Fruit fly (Drosophila melanogaster) whole organism, wandering third instar larva: ENCODE results near the gene GstD2.
A peak's percentile ranks its signal among the peaks of the same experiment; 100 is the strongest.

Experiments used
- Abd-B ChIP-seq: fragments of >200 bp; optimal IDR thresholded peaks from 2 replicates; lab custom pipeline; 2017; ENCODE audit warnings: missing biosample characterization, missing genetic modification characterization
- CG32264 ChIP-seq: fragments of 200-800 bp; sonication (Bioruptor generic); optimal IDR thresholded peaks from 2 replicates; lab custom pipeline; 2016; ENCODE audit warnings: missing biosample characterization, missing genetic modification characterization
- CG9705 ChIP-seq: fragments of 200-800 bp; sonication (Bioruptor generic); optimal IDR thresholded peaks from 2 replicates; lab custom pipeline; 2018; ENCODE audit warnings: missing biosample characterization, mild to moderate bottlenecking, missing genetic modification characterization
- CrebA ChIP-seq: fragments of 200-800 bp; sonication (Bioruptor generic); optimal IDR thresholded peaks from 2 replicates; lab custom pipeline; 2016; ENCODE audit warnings: missing biosample characterization, mild to moderate bottlenecking, missing genetic modification characterization, borderline replicate concordance
- Dfd ChIP-seq: fragments of >200 bp; optimal IDR thresholded peaks from 2 replicates; lab custom pipeline; 2017; ENCODE audit warnings: missing biosample characterization, missing genetic modification characterization
- Dif ChIP-seq: fragments of 200-275, 200-300 bp; sonication (Bioruptor generic); optimal IDR thresholded peaks from 2 replicates; lab custom pipeline; 2018; ENCODE audit warnings: missing biosample characterization, missing genetic modification characterization; ENCODE audit not compliant: partially characterized antibody
- GATAd ChIP-seq: sonication (Bioruptor generic); optimal IDR thresholded peaks from 2 replicates; lab custom pipeline; 2016; ENCODE audit warnings: missing biosample characterization, missing genetic modification characterization
- HLH106 ChIP-seq: fragments of 200-800 bp; optimal IDR thresholded peaks from 3 replicates; lab custom pipeline; 2019; ENCODE audit warnings: missing biosample characterization, mild to moderate bottlenecking, missing genetic modification characterization, moderate library complexity
- Hnf4 ChIP-seq: fragments of 200-800 bp; sonication (Bioruptor generic); optimal IDR thresholded peaks from 2 replicates; lab custom pipeline; 2016; ENCODE audit warnings: missing biosample characterization, mild to moderate bottlenecking, missing genetic modification characterization
- Hr78 ChIP-seq: fragments of >200 bp; optimal IDR thresholded peaks from 2 replicates; lab custom pipeline; 2017; ENCODE audit warnings: missing biosample characterization, missing genetic modification characterization
- Hr83 ChIP-seq: fragments of 200-300 bp; sonication (Bioruptor generic); optimal IDR thresholded peaks from 2 replicates; lab custom pipeline; 2016; ENCODE audit warnings: missing biosample characterization, mild to moderate bottlenecking, missing genetic modification characterization, moderate library complexity; ENCODE audit not compliant: poor library complexity, severe bottlenecking
- Jra ChIP-seq: sonication (Bioruptor generic); optimal IDR thresholded peaks from 2 replicates; lab custom pipeline; 2016; ENCODE audit warnings: missing biosample characterization, missing genetic modification characterization
- Mio ChIP-seq: sonication (Bioruptor generic); optimal IDR thresholded peaks from 2 replicates; lab custom pipeline; 2016; ENCODE audit warnings: missing biosample characterization, missing genetic modification characterization
- Myc ChIP-seq: fragments of >200 bp; optimal IDR thresholded peaks from 2 replicates; lab custom pipeline; 2017
- OdsH ChIP-seq: fragments of 200-800 bp; sonication (Bioruptor generic); optimal IDR thresholded peaks from 2 replicates; lab custom pipeline; 2016; ENCODE audit warnings: missing biosample characterization, mild to moderate bottlenecking, missing genetic modification characterization
- Rel ChIP-seq, 2 experiments: fragments of 200-800 bp; sonication (Bioruptor generic) in 1 of 2; optimal IDR thresholded peaks; 2 replicates in 1 of 2; 3 replicates in 1 of 2; lab custom pipeline; 2016 to 2019; ENCODE audit warnings: mild to moderate bottlenecking in 2 of 2, missing biosample characterization in 2 of 2, missing genetic modification characterization in 2 of 2, moderate library complexity in 1 of 2
- Sp1 ChIP-seq: fragments of 200-800 bp; sonication (Bioruptor generic); optimal IDR thresholded peaks from 3 replicates; lab custom pipeline; 2019; ENCODE audit warnings: missing biosample characterization, mild to moderate bottlenecking, missing genetic modification characterization, moderate library complexity
- br ChIP-seq: fragments of 200-800 bp; sonication (Bioruptor generic); optimal IDR thresholded peaks from 2 replicates; lab custom pipeline; 2016; ENCODE audit warnings: missing biosample characterization, missing genetic modification characterization
- brk ChIP-seq: fragments of 200-800 bp; sonication (Bioruptor generic); optimal IDR thresholded peaks from 2 replicates; lab custom pipeline; 2016; ENCODE audit warnings: missing biosample characterization, mild to moderate bottlenecking, missing genetic modification characterization
- dl ChIP-seq, 2 experiments: fragments of 175-275, 200-275 bp in 1 of 2; fragments of 200-275 bp in 1 of 2; sonication (Bioruptor generic); optimal IDR thresholded peaks; lab custom pipeline; 2018; ENCODE audit warnings: mild to moderate bottlenecking in 2 of 2, missing biosample characterization in 2 of 2, missing genetic modification characterization in 2 of 2, moderate library complexity in 2 of 2; ENCODE audit not compliant: partially characterized antibody in 2 of 2, insufficient read depth in 1 of 2
- dmrt93B ChIP-seq: fragments of 200-800 bp; sonication (Bioruptor generic); optimal IDR thresholded peaks from 2 replicates; lab custom pipeline; 2018; ENCODE audit warnings: missing biosample characterization, mild to moderate bottlenecking, missing genetic modification characterization
- dsf ChIP-seq: sonication (Bioruptor generic); optimal IDR thresholded peaks from 2 replicates; lab custom pipeline; 2016; ENCODE audit warnings: missing biosample characterization, missing genetic modification characterization, borderline replicate concordance
- foxo ChIP-seq, 2 experiments: fragments of 200-800 bp; sonication (Bioruptor generic); optimal IDR thresholded peaks; 2 replicates in 1 of 2; 3 replicates in 1 of 2; lab custom pipeline; 2016 to 2017; ENCODE audit warnings: missing biosample characterization in 2 of 2, missing genetic modification characterization in 2 of 2
- fru ChIP-seq: fragments of 200-800 bp; sonication (Bioruptor generic); optimal IDR thresholded peaks from 3 replicates; lab custom pipeline; 2016; ENCODE audit warnings: missing biosample characterization, mild to moderate bottlenecking, missing genetic modification characterization
- h ChIP-seq: fragments of 200-800 bp; sonication (Bioruptor generic); optimal IDR thresholded peaks from 3 replicates; lab custom pipeline; 2016; ENCODE audit warnings: missing biosample characterization, mild to moderate bottlenecking, missing genetic modification characterization
- jim ChIP-seq: fragments of 175-275, 200-325 bp; sonication (Bioruptor generic); optimal IDR thresholded peaks from 2 replicates; lab custom pipeline; 2016; ENCODE audit warnings: missing biosample characterization, mild to moderate bottlenecking, missing genetic modification characterization
- lola ChIP-seq: fragments of >200 bp; optimal IDR thresholded peaks from 2 replicates; lab custom pipeline; 2017; ENCODE audit warnings: missing biosample characterization, missing genetic modification characterization
- pan ChIP-seq: fragments of >200 bp; optimal IDR thresholded peaks from 2 replicates; lab custom pipeline; 2017
- rgr ChIP-seq: fragments of 200-800 bp; sonication (Bioruptor generic); optimal IDR thresholded peaks from 3 replicates; lab custom pipeline; 2016; ENCODE audit warnings: missing biosample characterization, mild to moderate bottlenecking, missing genetic modification characterization
- sage ChIP-seq: fragments of 200-800 bp; sonication (Bioruptor generic); optimal IDR thresholded peaks from 2 replicates; lab custom pipeline; 2016; ENCODE audit warnings: missing biosample characterization, mild to moderate bottlenecking, missing genetic modification characterization
- tai ChIP-seq: sonication (Bioruptor generic); optimal IDR thresholded peaks from 2 replicates; lab custom pipeline; 2016; ENCODE audit warnings: missing biosample characterization, missing genetic modification characterization
- usp ChIP-seq: fragments of >200 bp; optimal IDR thresholded peaks from 2 replicates; lab custom pipeline; 2017; ENCODE audit warnings: missing biosample characterization, missing genetic modification characterization

The GstD2 gene

dm6 chr3R:12371671-12372070, at the start of gene GstD2:
TSS of gene GstD2 (plus strand) at chr3R:12371971.
- no peak for TF ChIP-seq HLH106 (tag; lab: Kevin White, UChicago)
- no peak for TF ChIP-seq CG32264 (GFP tag; lab: Kevin White, UChicago)
- no peak for TF ChIP-seq dl (GFP tag; optimal IDR thresholded peaks at IDR 0.05; lab: Kevin White, UChicago; ENCODE audit: insufficient read depth in 1 of 2, partially characterized antibody in 2 of 2)
- TF ChIP-seq sage (GFP tag; lab: Kevin White, UChicago), result no peak
- no peak for TF ChIP-seq br (GFP tag; lab: Kevin White, UChicago)
- TF ChIP-seq CrebA (GFP tag; lab: Kevin White, UChicago), result no peak
- no peak for TF ChIP-seq Myc
- TF ChIP-seq usp, result no peak
- TF ChIP-seq Sp1 (GFP tag; lab: Kevin White, UChicago), result no peak
- TF ChIP-seq fru, result no peak
- TF ChIP-seq rgr, result no peak
- TF ChIP-seq Mio (GFP tag; lab: Kevin White, UChicago), result no peak
- TF ChIP-seq dsf (GFP tag; lab: Kevin White, UChicago), result no peak
- TF ChIP-seq pan, result no peak
- no peak for TF ChIP-seq tai (GFP tag; lab: Kevin White, UChicago)
- no peak for TF ChIP-seq jim (GFP tag; lab: Kevin White, UChicago)
- TF ChIP-seq Dif (GFP tag; lab: Kevin White, UChicago), result no peak
- TF ChIP-seq, all 38 proteins: peak for 0

- TF ChIP-seq Sp1 (GFP tag; lab: Kevin White, UChicago), result no peak
- no peak for TF ChIP-seq Hr83 (GFP tag; lab: Kevin White, UChicago)
- no peak for TF ChIP-seq Dfd (GFP tag; lab: Kevin White, UChicago)
- no peak for TF ChIP-seq lola (GFP tag; lab: Kevin White, UChicago)
- no peak for TF ChIP-seq Abd-B (GFP tag; lab: Kevin White, UChicago)
- no peak for TF ChIP-seq tai (GFP tag; lab: Kevin White, UChicago)
- TF ChIP-seq GATAd (GFP tag; lab: Kevin White, UChicago), result no peak
- no peak for TF ChIP-seq Hnf4
- TF ChIP-seq dmrt93B (GFP tag; lab: Kevin White, UChicago), result no peak
- no peak for TF ChIP-seq Jra
These were observed 48.5 kb upstream of the GstD2 start, which contains the start of gene CG10013 for dm6 chr3R:12323221-12323620. TSS of gene CG10013 (plus strand) at chr3R:12323521.

dm6 chr3R:12326855-12327254, 44.9 kb upstream of the GstD2 start:
- TF ChIP-seq CG32264 (GFP tag; lab: Kevin White, UChicago), result no peak
- TF ChIP-seq Rel (GFP tag; optimal IDR thresholded peaks at IDR 0.05; lab: Kevin White, UChicago), result no peak
- TF ChIP-seq Rel (tag; optimal IDR thresholded peaks at IDR 0.05; lab: Kevin White, UChicago), result peak; percentile 84

dm6 chr3R:12329827-12330226, 41.9 kb upstream of the GstD2 start:
- TF ChIP-seq OdsH (GFP tag; lab: Kevin White, UChicago), result no peak
- TF ChIP-seq pan, result no peak
- TF ChIP-seq jim (GFP tag; lab: Kevin White, UChicago), result no peak
- TF ChIP-seq Hr83 (GFP tag; lab: Kevin White, UChicago), result no peak
- no peak for TF ChIP-seq dsf (GFP tag; lab: Kevin White, UChicago)
- TF ChIP-seq foxo (GFP tag; optimal IDR thresholded peaks at IDR 0.05; lab: Kevin White, UChicago), result no peak
- TF ChIP-seq brk (GFP tag; lab: Kevin White, UChicago), result no peak
- TF ChIP-seq, all 38 proteins: peak for 0

DNA sequence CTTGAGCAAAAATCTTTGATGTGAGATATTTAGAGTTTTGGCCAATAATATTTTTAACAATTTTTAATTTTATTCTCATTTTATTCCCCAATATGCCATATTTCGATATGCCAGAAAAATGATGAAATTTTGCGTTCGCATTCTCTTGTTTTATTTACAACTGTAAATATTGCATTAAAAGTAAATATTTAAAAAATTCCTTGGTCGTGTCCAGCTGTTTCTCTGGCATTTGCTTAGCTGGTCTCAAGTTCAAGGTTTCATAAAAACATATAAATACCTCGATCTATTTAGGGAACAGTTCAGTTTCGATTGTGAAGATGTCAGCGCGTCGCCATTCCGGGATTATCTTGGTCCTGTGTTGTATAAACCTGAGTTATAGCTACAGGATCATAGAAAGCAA, 30.4 kb upstream of the GstD2 start, which contains the start of gene Sgsf:
Gene Sgsf (plus strand): TSS at position 301 of the 400 bp plus-strand sequence.
- TF ChIP-seq Sp1 (GFP tag; lab: Kevin White, UChicago) (peak; percentile 17), Hnf4 (peak; percentile 19), rgr (peak; percentile 35), h (GFP tag; lab: Kevin White, UChicago) (peak; percentile 63), Hr78 (GFP tag; lab: Kevin White, UChicago) (no peak), CG9705 (GFP tag; lab: Kevin White, UChicago) (no peak)
